Fruit fly (Drosophila melanogaster) whole organism: ENCODE measurements around the gene CG8565.
"Not testable (repeated sequence)": the region's sequence is repeated elsewhere in the genome, so short reads cannot be mapped to it uniquely, and the experiment has no call there.

Source experiments
- CG8478 ChIP-seq: fragments of >200 bp; optimal IDR thresholded peaks from 2 replicates; lab custom pipeline; 2018; ENCODE audit warnings: inconsistent platforms
- Dll ChIP-seq: fragments of >200 bp; optimal IDR thresholded peaks from 2 replicates; lab custom pipeline; 2017
- EcR ChIP-seq, 2 experiments: fragments of >200 bp; optimal IDR thresholded peaks; 2 replicates each; lab custom pipeline; 2017; ENCODE audit warnings: missing biosample characterization in 2 of 2, missing genetic modification characterization in 2 of 2, missing genetic modification reagents in 2 of 2
- pan ChIP-seq: fragments of >200 bp; optimal IDR thresholded peaks from 2 replicates; lab custom pipeline; 2017
- psq ChIP-seq: fragments of >200 bp; optimal IDR thresholded peaks from 2 replicates; lab custom pipeline; 2017
- usp ChIP-seq: fragments of >200 bp; optimal IDR thresholded peaks from 2 replicates; lab custom pipeline; 2017; ENCODE audit warnings: missing biosample characterization, missing genetic modification characterization, mixed read lengths

Gene CG8565

dm6 chrX:15837530-15837929 lies at the start of gene CG8565:
CG8565 (plus strand) TSS chrX:15837830.
- no peak for TF ChIP-seq Dll
- TF ChIP-seq pan, result no peak
- TF ChIP-seq EcR (GFP tag; optimal IDR thresholded peaks at IDR 0.05; lab: Kevin White, UChicago), result no peak
- no peak for TF ChIP-seq usp (GFP tag; lab: Kevin White, UChicago)
- TF ChIP-seq CG8478, result no peak
- no peak for TF ChIP-seq psq (lab: Kevin White, UChicago)

- TF ChIP-seq usp (GFP tag; lab: Kevin White, UChicago), result no peak
- TF ChIP-seq Dll, result no peak
- no peak for TF ChIP-seq EcR (GFP tag; optimal IDR thresholded peaks at IDR 0.05; lab: Kevin White, UChicago)
- no peak for TF ChIP-seq psq (lab: Kevin White, UChicago)
Observed at dm6 chrX:15788235-15789187, 49.1 kb upstream of the CG8565 start, which contains the start of gene Rhp. Rhp (plus strand) TSS chrX:15788897.

dm6 chrX:15795951-15796443 lies 41.6 kb upstream of the CG8565 start, which contains the start of gene sordd1:
sordd1 (minus strand) TSS chrX:15796028.
- TF ChIP-seq usp (GFP tag; lab: Kevin White, UChicago); Dll; psq (lab: Kevin White, UChicago): not testable (repeated sequence)

- not testable (repeated sequence) for TF ChIP-seq EcR (GFP tag; optimal IDR thresholded peaks at IDR 0.05; lab: Kevin White, UChicago); usp (GFP tag; lab: Kevin White, UChicago); CG8478
Observed at dm6 chrX:15799085-15799557, 38.5 kb upstream of the CG8565 start, which contains the start of the genes sordd2 and CG15602. sordd2 (minus strand) TSS chrX:15799162. CG15602 (plus strand) TSS chrX:15799426.

dm6 chrX:15802880-15803650 lies 34.6 kb upstream of the CG8565 start:
- TF ChIP-seq Dll, result no peak

dm6 chrX:15803764-15804563 lies 33.7 kb upstream of the CG8565 start, which contains the start of the genes PGRP-LE and sd:
PGRP-LE (minus strand) TSS chrX:15803880.
sd (plus strand) TSS chrX:15804370.
- no peak for TF ChIP-seq usp (GFP tag; lab: Kevin White, UChicago)
- TF ChIP-seq pan, result no peak
- TF ChIP-seq EcR (GFP tag; optimal IDR thresholded peaks at IDR 0.05; lab: Kevin White, UChicago), result no peak
- TF ChIP-seq psq (lab: Kevin White, UChicago), result no peak
- no peak for TF ChIP-seq Dll
- TF ChIP-seq CG8478, result no peak

- TF ChIP-seq psq (lab: Kevin White, UChicago) (no peak), usp (GFP tag; lab: Kevin White, UChicago) (no peak), pan (no peak), Dll (no peak), CG8478 (no peak)
Observed at dm6 chrX:15804790-15805189, 32.8 kb upstream of the CG8565 start.

DNA sequence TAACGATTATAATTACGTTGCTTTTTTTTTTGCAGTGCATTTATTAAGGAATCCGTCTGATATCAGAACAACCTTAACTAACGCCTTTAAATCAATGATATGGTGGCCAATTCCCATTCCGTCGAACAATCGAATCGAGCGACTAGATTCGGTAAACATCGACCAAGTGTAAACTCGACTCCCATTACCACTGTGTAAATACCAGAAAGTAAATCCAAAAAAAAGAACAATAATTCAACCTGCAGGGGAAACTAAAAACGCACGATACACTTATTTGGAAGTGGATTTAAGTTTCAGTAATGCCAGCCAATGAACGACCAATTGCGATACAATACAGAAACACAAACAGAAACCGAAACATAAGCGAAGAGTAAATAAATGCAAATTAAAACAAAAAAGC lies 32.1 kb upstream of the CG8565 start:
- TF ChIP-seq usp (GFP tag; lab: Kevin White, UChicago) (no peak), psq (lab: Kevin White, UChicago) (no peak), pan (no peak), CG8478 (no peak), Dll (no peak), EcR (GFP tag; optimal IDR thresholded peaks at IDR 0.05; lab: Kevin White, UChicago) (no peak)

dm6 chrX:15807915-15808314 lies 29.7 kb upstream of the CG8565 start:
- TF ChIP-seq EcR (GFP tag; optimal IDR thresholded peaks at IDR 0.05; lab: Kevin White, UChicago), result no peak
- no peak for TF ChIP-seq psq (lab: Kevin White, UChicago)
- no peak for TF ChIP-seq pan
- no peak for TF ChIP-seq usp (GFP tag; lab: Kevin White, UChicago)
- TF ChIP-seq CG8478, result no peak
- TF ChIP-seq Dll, result no peak

DNA sequence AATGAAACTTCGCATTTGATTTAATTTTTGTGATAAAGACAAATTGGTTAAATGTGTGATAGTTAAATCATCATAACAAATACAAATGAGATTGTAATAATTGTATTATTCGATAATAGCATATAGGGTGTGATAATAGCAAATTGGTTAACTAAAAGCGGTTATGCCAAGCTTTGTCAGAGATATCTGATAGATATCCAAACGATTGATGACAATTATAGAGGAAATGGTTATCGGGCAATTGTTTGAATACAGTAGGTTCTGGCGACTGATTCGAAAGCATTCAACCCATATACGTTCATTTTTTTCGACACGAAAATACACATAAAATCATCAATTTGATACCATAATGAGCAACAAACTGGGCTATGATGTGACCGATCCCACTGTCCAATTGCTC lies 28.4 kb upstream of the CG8565 start, which contains the start of gene CG8509:
Gene CG8509 (plus strand): TSS at position 301 of the 400 bp plus-strand sequence.
- TF ChIP-seq Dll (no peak), usp (GFP tag; lab: Kevin White, UChicago) (no peak), psq (lab: Kevin White, UChicago) (no peak), pan (no peak), EcR (GFP tag; optimal IDR thresholded peaks at IDR 0.05; lab: Kevin White, UChicago) (no peak), CG8478 (no peak)
